Worm (Caenorhabditis elegans): ENCODE data around the gene tgt-1.
A peak's percentile ranks its signal among the peaks of the same experiment; 100 is the strongest.

The tgt-1 gene

ce11 chrIV:11957074-11957473 lies 2.5 kb downstream of the tgt-1 start:
- peak; percentile 4 for TF ChIP-seq ceh-18 (tag; optimal IDR thresholded peaks at IDR 0.05)
- TF ChIP-seq ref-2 (tag; optimal IDR thresholded peaks at IDR 0.05): no peak
- TF ChIP-seq nhr-11 (tag; optimal IDR thresholded peaks at IDR 0.05): no peak
- TF ChIP-seq ceh-34 (tag; optimal IDR thresholded peaks at IDR 0.05): no peak
- TF ChIP-seq C38D4.7 (GFP tag; optimal IDR thresholded peaks at IDR 0.05): no peak
- TF ChIP-seq fkh-6 (tag; optimal IDR thresholded peaks at IDR 0.05): no peak
- TF ChIP-seq unc-3 (GFP tag; conservative IDR thresholded peaks at IDR 0.05): no peak
- TF ChIP-seq unc-3 (tag; optimal IDR thresholded peaks at IDR 0.05): no peak
- TF ChIP-seq nfya-1 (tag; optimal IDR thresholded peaks at IDR 0.05): no peak
- no peak for TF ChIP-seq dmd-4 (tag; optimal IDR thresholded peaks at IDR 0.05; ENCODE audit: borderline replicate concordance)

- TF ChIP-seq unc-55 (GFP tag; optimal IDR thresholded peaks at IDR 0.05): peak; percentile 37
- peak; percentile 85 for TF ChIP-seq ceh-18 (tag; optimal IDR thresholded peaks at IDR 0.05)
- TF ChIP-seq hlh-30 (tag; optimal IDR thresholded peaks at IDR 0.05; ENCODE audit: insufficient read depth): peak; percentile 68
- TF ChIP-seq unc-42 (tag; optimal IDR thresholded peaks at IDR 0.05): no peak
- peak; percentile 50 for TF ChIP-seq pqm-1 (tag; optimal IDR thresholded peaks at IDR 0.05)
- TF ChIP-seq T23F11.4 (GFP tag; optimal IDR thresholded peaks at IDR 0.05): no peak
- no peak for TF ChIP-seq ceh-19 (GFP tag; optimal IDR thresholded peaks at IDR 0.05)
- no peak for TF ChIP-seq fkh-10 (GFP tag; optimal IDR thresholded peaks at IDR 0.05)
Measured at ce11 chrIV:11956387-11956786, 3.2 kb downstream of the tgt-1 start.

DNA sequence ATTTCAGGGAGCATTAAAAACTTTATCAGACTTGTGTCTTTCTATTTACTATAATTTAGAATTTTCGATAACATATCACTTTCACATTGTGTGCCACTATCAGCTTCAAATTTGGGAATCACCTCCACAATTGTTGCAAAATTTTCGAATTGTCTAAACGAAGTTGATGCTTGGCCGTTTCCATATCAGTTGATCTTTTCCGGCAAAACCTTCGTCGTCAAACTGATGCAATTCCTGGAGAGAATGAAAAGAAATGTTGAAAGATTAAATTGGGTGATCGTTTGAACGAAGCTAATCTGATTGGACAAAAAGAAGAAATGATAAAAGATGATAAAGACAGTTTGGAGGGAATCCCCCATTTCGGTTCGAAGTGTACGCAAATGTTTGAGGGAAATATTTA lies 4.0 kb downstream of the tgt-1 start:
- TF ChIP-seq ama-1 (optimal IDR thresholded peaks at IDR 0.05): no peak

DNA sequence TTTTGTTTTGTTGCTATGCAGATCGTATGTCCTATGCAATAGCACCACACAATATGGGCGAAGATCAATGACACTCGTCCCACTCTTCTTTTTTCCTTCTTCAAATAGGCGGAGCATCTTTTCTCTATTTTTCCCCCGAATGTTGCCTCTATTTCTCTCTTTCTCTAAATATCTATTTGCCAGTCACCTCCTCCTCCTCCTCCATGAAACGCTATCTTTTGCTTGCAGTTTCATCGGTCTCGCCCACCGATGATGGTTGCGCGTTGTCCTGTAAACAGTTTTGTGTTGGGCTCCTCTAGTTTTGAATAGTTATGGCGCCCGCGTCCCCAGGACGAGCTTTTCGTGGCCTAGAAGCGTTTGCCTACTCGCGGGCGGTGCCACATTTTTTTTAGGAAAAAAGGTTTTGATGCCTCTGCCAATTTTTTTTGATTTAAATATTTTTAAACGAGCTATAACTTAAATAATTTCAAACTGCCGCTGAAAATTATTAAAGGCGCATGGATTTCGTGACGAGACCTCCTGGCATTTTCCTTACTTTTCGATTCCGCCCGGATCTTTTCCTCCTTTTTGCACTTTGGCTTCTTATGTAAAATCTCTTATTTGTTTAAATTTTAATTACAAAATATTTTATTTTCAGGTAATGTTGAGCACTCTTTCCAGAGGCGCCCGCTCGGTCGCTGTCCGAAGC lies 6.8 kb downstream of the tgt-1 start, which contains the start of gene gdh-1:
Gene gdh-1, plus strand, starts transcription at position 638 of the 688 bp plus-strand sequence.
- no peak for TF ChIP-seq ets-4 (tag; optimal IDR thresholded peaks at IDR 0.05)
- peak; percentile 10 for TF ChIP-seq ceh-18 (tag; optimal IDR thresholded peaks at IDR 0.05)
- TF ChIP-seq unc-55 (GFP tag; optimal IDR thresholded peaks at IDR 0.05): no peak
- no peak for TF ChIP-seq che-1 (tag; optimal IDR thresholded peaks at IDR 0.05)

ce11 chrIV:11950270-11950669 lies 9.3 kb downstream of the tgt-1 start, which contains the start of gene tbx-36:
tbx-36 (plus strand) TSS chrIV:11950570.
- TF ChIP-seq madf-2 (tag; optimal IDR thresholded peaks at IDR 0.05): no peak
- TF ChIP-seq nhr-232 (tag; optimal IDR thresholded peaks at IDR 0.05): no peak
- TF ChIP-seq Y22D7AL.16 (tag; optimal IDR thresholded peaks at IDR 0.05): no peak
- TF ChIP-seq ttx-3 (tag; optimal IDR thresholded peaks at IDR 0.05): no peak
- TF ChIP-seq ceh-14 (tag; optimal IDR thresholded peaks at IDR 0.05): no peak
- no peak for TF ChIP-seq sox-4 (tag; optimal IDR thresholded peaks at IDR 0.05)
- no peak for TF ChIP-seq zip-5 (tag; optimal IDR thresholded peaks at IDR 0.05)

ce11 chrIV:11949717-11950116 lies 9.9 kb downstream of the tgt-1 start, which contains the start of gene hdl-1:
hdl-1 (minus strand) TSS chrIV:11949817.
- no peak for TF ChIP-seq K02D7.2 (tag; optimal IDR thresholded peaks at IDR 0.05)
- no peak for TF ChIP-seq hlh-15 (tag; optimal IDR thresholded peaks at IDR 0.05)
- TF ChIP-seq K09A11.1 (tag; optimal IDR thresholded peaks at IDR 0.05; ENCODE audit: insufficient read depth): no peak
- TF ChIP-seq odd-2 (tag; optimal IDR thresholded peaks at IDR 0.05): no peak
- TF ChIP-seq hlh-8 (tag; optimal IDR thresholded peaks at IDR 0.05): no peak
- no peak for TF ChIP-seq pat-9 (tag; optimal IDR thresholded peaks at IDR 0.05)
- TF ChIP-seq mec-3 (tag; optimal IDR thresholded peaks at IDR 0.05; ENCODE audit: borderline replicate concordance): no peak
- no peak for TF ChIP-seq fax-1 (tag; optimal IDR thresholded peaks at IDR 0.05)
- no peak for TF ChIP-seq nfya-1 (tag; optimal IDR thresholded peaks at IDR 0.05)
- TF ChIP-seq hlh-13 (GFP tag; optimal IDR thresholded peaks at IDR 0.05): no peak
- TF ChIP-seq ref-2 (tag; optimal IDR thresholded peaks at IDR 0.05): no peak
- TF ChIP-seq rnt-1 (tag; optimal IDR thresholded peaks at IDR 0.05): no peak
- TF ChIP-seq fkh-10 (GFP tag; optimal IDR thresholded peaks at IDR 0.05): no peak
